Worm (Caenorhabditis elegans) whole organism, L4/young adult: ENCODE results near the gene pro-2.

Source experiments
- W03F9.2 ChIP-seq: fragments of 150-350 bp; optimal IDR thresholded peaks from 2 replicates; lab custom pipeline; 2014; ENCODE audit warnings: missing biosample characterization, missing genetic modification characterization
- dao-5 ChIP-seq: sonication (generic microtip); optimal IDR thresholded peaks from 2 replicates; lab custom pipeline; 2016; ENCODE audit warnings: missing genotype, missing genetic modification characterization, moderate library complexity, missing compliant biosample characterization
- him-1 ChIP-seq: sonication (generic microtip); optimal IDR thresholded peaks from 2 replicates; lab custom pipeline; 2016; ENCODE audit warnings: missing genotype, missing genetic modification reagents, missing genetic modification characterization, missing compliant biosample characterization

- TF ChIP-seq dao-5 (tag; lab: Kevin White, UChicago): no peak
- TF ChIP-seq him-1 (tag; lab: Kevin White, UChicago): peak; percentile 59
- peak; percentile 84 for TF ChIP-seq W03F9.2 (tag; lab: Kevin White, UChicago)
Observed at ce11 chrII:10300954-10301353, 44.0 kb downstream of the pro-2 start, which contains the start of gene mdt-22.
